Worm (Caenorhabditis elegans): Measurements from ENCODE around the gene K02E10.7.

DNA sequence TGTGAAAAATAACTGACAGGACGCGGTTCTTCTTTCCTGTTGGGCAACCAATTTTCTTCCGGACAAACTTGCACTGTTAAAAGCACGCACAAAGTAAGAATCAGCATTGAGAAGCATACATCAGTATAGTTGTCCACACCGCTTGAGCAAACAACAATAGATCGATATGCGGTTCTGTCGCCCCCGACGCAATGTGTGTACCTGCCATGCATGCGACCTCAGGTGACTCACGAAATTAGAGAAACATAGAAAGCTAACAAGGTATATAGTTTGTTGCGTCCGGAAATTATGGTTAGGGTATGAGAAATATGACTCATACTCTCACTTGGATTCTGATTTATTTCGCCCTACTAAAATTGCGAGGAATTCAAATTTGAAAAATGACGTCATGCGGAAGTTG is 25.7 kb downstream of the K02E10.7 start, which contains the start of gene K02E10.6:
- TF ChIP-seq ets-4 (GFP tag; optimal IDR thresholded peaks at IDR 0.05): no peak
- TF ChIP-seq madf-10 (tag; optimal IDR thresholded peaks at IDR 0.05): no peak
- no peak for TF ChIP-seq ama-1 (optimal IDR thresholded peaks at IDR 0.05)
- no peak for TF ChIP-seq ama-1 (GFP tag; optimal IDR thresholded peaks at IDR 0.05)
- TF ChIP-seq nfyb-1 (GFP tag; IDR thresholded peaks at IDR 0.05): no peak
- no peak for TF ChIP-seq pha-4 (tag; optimal IDR thresholded peaks at IDR 0.05)
- TF ChIP-seq ceh-40 (GFP tag; IDR thresholded peaks at IDR 0.05): no peak
- TF ChIP-seq unc-62 (GFP tag; optimal IDR thresholded peaks at IDR 0.05): no peak
- no peak for TF ChIP-seq mxl-1 (tag; optimal IDR thresholded peaks at IDR 0.05)
- no peak for TF ChIP-seq lin-40 (tag; optimal IDR thresholded peaks at IDR 0.05)
